Worm (Caenorhabditis elegans) whole organism, late embryonic: ENCODE data around the gene eri-9.

Experiments used
- ceh-24 ChIP-seq: sonication (generic microtip); optimal IDR thresholded peaks from 2 replicates; lab custom pipeline; 2016; ENCODE audit warnings: mild to moderate bottlenecking, missing genetic modification characterization, missing compliant biosample characterization
- hlh-30 ChIP-seq: sonication (generic microtip); optimal IDR thresholded peaks from 2 replicates; lab custom pipeline; 2017; ENCODE audit warnings: antibody characterized with exemption, missing genetic modification characterization, missing compliant biosample characterization; ENCODE audit not compliant: insufficient read depth
- lin-11 ChIP-seq: fragments of 200-800 bp; sonication (Bioruptor generic); optimal IDR thresholded peaks from 2 replicates; lab custom pipeline; 2018; ENCODE audit warnings: mild to moderate bottlenecking, missing genetic modification characterization, missing compliant biosample characterization
- pqm-1 ChIP-seq: sonication (generic microtip); optimal IDR thresholded peaks from 2 replicates; lab custom pipeline; 2016; ENCODE audit warnings: missing genetic modification characterization, missing compliant biosample characterization
- unc-86 ChIP-seq: sonication (generic microtip); optimal IDR thresholded peaks from 2 replicates; lab custom pipeline; 2016; ENCODE audit warnings: missing genetic modification characterization, missing compliant biosample characterization

- TF ChIP-seq hlh-30 (tag; lab: Kevin White, UChicago), result no peak
- no peak for TF ChIP-seq ceh-24 (tag; lab: Kevin White, UChicago)
- TF ChIP-seq unc-86 (tag; lab: Kevin White, UChicago), result no peak
- no peak for TF ChIP-seq lin-11 (tag; lab: Kevin White, UChicago)
- no peak for TF ChIP-seq pqm-1 (tag; lab: Kevin White, UChicago)
Observed at ce11 chrIII:4909938-4910337, 22.3 kb upstream of the eri-9 start, which contains the start of gene F26F4.12.
